Fruit fly (Drosophila melanogaster) whole organism, embryonic: ENCODE data around the gene CG16719.
A peak's percentile ranks its signal among the peaks of the same experiment; 100 is the strongest.

Experiments
- BtbVII ChIP-seq: fragments of 200-800 bp; sonication (Bioruptor generic); optimal IDR thresholded peaks from 3 replicates; lab custom pipeline; 2017; ENCODE audit warnings: missing biosample characterization, mild to moderate bottlenecking, missing genetic modification characterization
- CG10147 ChIP-seq: fragments of 200-800 bp; sonication (Bioruptor generic); optimal IDR thresholded peaks from 2 replicates; lab custom pipeline; 2019; ENCODE audit warnings: missing biosample characterization, mild to moderate bottlenecking, missing genetic modification characterization, moderate library complexity
- CG11085 ChIP-seq: fragments of 200-800 bp; sonication (Bioruptor generic); IDR thresholded peaks from 2 replicates; pipeline ENCODE4 v1.3.6; 2022; ENCODE audit warnings: missing biosample characterization, missing genetic modification characterization
- CG11247 ChIP-seq: fragments of 200-800 bp; sonication (Bioruptor generic); IDR thresholded peaks from 2 replicates; pipeline ENCODE4 v1.3.6; 2022; ENCODE audit warnings: missing biosample characterization, missing genetic modification characterization
- CG13424 ChIP-seq: fragments of 200-800 bp; sonication (Bioruptor generic); optimal IDR thresholded peaks from 2 replicates; lab custom pipeline; 2019; ENCODE audit warnings: missing biosample characterization, mild to moderate bottlenecking, missing genetic modification characterization, moderate library complexity
- CG14441 ChIP-seq: fragments of 200-800 bp; sonication (Bioruptor generic); IDR thresholded peaks from 2 replicates; pipeline ENCODE4 v1.3.6; 2022; ENCODE audit warnings: missing biosample characterization, missing genetic modification characterization
- CG15011 ChIP-seq: fragments of 200-800 bp; sonication (Bioruptor generic); optimal IDR thresholded peaks from 3 replicates; lab custom pipeline; 2018; ENCODE audit warnings: missing biosample characterization, mild to moderate bottlenecking, missing genetic modification characterization
- CG15269 ChIP-seq: fragments of 200-800 bp; sonication (Bioruptor generic); optimal IDR thresholded peaks from 2 replicates; lab custom pipeline; 2018; ENCODE audit warnings: missing biosample characterization, mild to moderate bottlenecking, missing genetic modification characterization, moderate library complexity
- CG15479 ChIP-seq: fragments of 200-800 bp; sonication (Bioruptor generic); optimal IDR thresholded peaks from 3 replicates; lab custom pipeline; 2019; ENCODE audit warnings: missing biosample characterization, mild to moderate bottlenecking, missing genetic modification characterization, moderate library complexity
- CG1602 ChIP-seq: fragments of 200-800 bp; sonication (Bioruptor generic); optimal IDR thresholded peaks from 3 replicates; lab custom pipeline; 2016; ENCODE audit warnings: missing biosample characterization, missing genetic modification characterization
- CG17568 ChIP-seq: fragments of 200-800 bp; sonication (Bioruptor generic); optimal IDR thresholded peaks from 2 replicates; lab custom pipeline; 2018; ENCODE audit warnings: missing biosample characterization, mild to moderate bottlenecking, missing genetic modification characterization, moderate library complexity
- CG17802 ChIP-seq: fragments of 200-800 bp; sonication (Bioruptor generic); optimal IDR thresholded peaks from 2 replicates; lab custom pipeline; 2018; ENCODE audit warnings: missing biosample characterization, mild to moderate bottlenecking, missing genetic modification characterization, moderate library complexity
- CG2129 ChIP-seq: fragments of 200-800 bp; sonication (Bioruptor generic); IDR thresholded peaks from 2 replicates; pipeline ENCODE4 v1.3.6; 2022; ENCODE audit warnings: missing biosample characterization, missing genetic modification characterization; ENCODE audit not compliant: partially characterized antibody
- CG6175 ChIP-seq: fragments of 200-800 bp; sonication (Bioruptor generic); IDR thresholded peaks from 3 replicates; pipeline ENCODE4 v1.3.6; 2022; ENCODE audit warnings: missing biosample characterization, missing genetic modification characterization
- CG6272 ChIP-seq: fragments of 200-800 bp; sonication (Bioruptor generic); IDR thresholded peaks from 2 replicates; pipeline ENCODE4 v1.3.6; 2022; ENCODE audit warnings: missing biosample characterization, missing genetic modification characterization
- CG9727 ChIP-seq: fragments of 200-800 bp; sonication (Bioruptor generic); optimal IDR thresholded peaks from 3 replicates; lab custom pipeline; 2017; ENCODE audit warnings: missing biosample characterization, mild to moderate bottlenecking, missing genetic modification characterization
- CG9932 ChIP-seq: fragments of 200-800 bp; sonication (Bioruptor generic); IDR thresholded peaks from 2 replicates; pipeline ENCODE4 v1.3.6; 2022; ENCODE audit warnings: missing biosample characterization, missing genetic modification characterization
- Dek ChIP-seq: fragments of 200-800 bp; sonication (Bioruptor generic); optimal IDR thresholded peaks from 3 replicates; lab custom pipeline; 2019; ENCODE audit warnings: missing biosample characterization, mild to moderate bottlenecking, missing genetic modification characterization, moderate library complexity
- Dip2 ChIP-seq: fragments of 200-800 bp; sonication (Bioruptor generic); IDR thresholded peaks from 2 replicates; pipeline ENCODE4 v1.3.6; 2022; ENCODE audit warnings: missing biosample characterization, missing genetic modification characterization
- HLH4C ChIP-seq: fragments of 200-800 bp; sonication (Bioruptor generic); IDR thresholded peaks from 3 replicates; pipeline ENCODE4 v1.3.6; 2022; ENCODE audit warnings: missing biosample characterization, missing genetic modification characterization; ENCODE audit not compliant: partially characterized antibody
- Hsf ChIP-seq: fragments of 200-800 bp; sonication (Bioruptor generic); optimal IDR thresholded peaks from 3 replicates; lab custom pipeline; 2016; ENCODE audit warnings: missing biosample characterization, missing genetic modification characterization
- NC2β ChIP-seq: fragments of 200-800 bp; sonication (Bioruptor generic); optimal IDR thresholded peaks from 2 replicates; lab custom pipeline; 2016; ENCODE audit warnings: missing biosample characterization, missing genetic modification characterization
- Nf-YB ChIP-seq: fragments of 200-800 bp; sonication (Bioruptor generic); optimal IDR thresholded peaks from 3 replicates; lab custom pipeline; 2019; ENCODE audit warnings: missing biosample characterization, mild to moderate bottlenecking, missing genetic modification characterization, moderate library complexity
- Oaz ChIP-seq: fragments of 200-800 bp; sonication (Bioruptor generic); IDR thresholded peaks from 2 replicates; pipeline ENCODE4 v1.3.6; 2022; ENCODE audit warnings: missing biosample characterization, missing genetic modification characterization
- Sry-β ChIP-seq: fragments of 200-800 bp; sonication (Bioruptor generic); optimal IDR thresholded peaks from 2 replicates; lab custom pipeline; 2018; ENCODE audit warnings: missing biosample characterization, mild to moderate bottlenecking, missing genetic modification characterization, moderate library complexity
- Stat92E ChIP-seq, 3 experiments: fragments of >200 bp in 2 of 3; fragments of 200-800 bp in 1 of 3; sonication (Bioruptor generic) in 1 of 3; optimal IDR thresholded peaks; 2 replicates each; lab custom pipeline; 2017 to 2019; ENCODE audit warnings: missing biosample characterization in 3 of 3, missing genetic modification characterization in 3 of 3, mild to moderate bottlenecking in 1 of 3, moderate library complexity in 1 of 3
- Trl ChIP-seq, 3 experiments: fragments of >200 bp in 2 of 3; fragments of 200-800 bp in 1 of 3; sonication (Bioruptor generic) in 1 of 3; optimal IDR thresholded peaks; 2 replicates in 1 of 3; 3 replicates in 2 of 3; lab custom pipeline; 2016 to 2017; ENCODE audit warnings: missing biosample characterization in 1 of 3, missing genetic modification characterization in 1 of 3
- aop ChIP-seq: fragments of 200-800 bp; sonication (Bioruptor generic); IDR thresholded peaks from 2 replicates; pipeline ENCODE4 v1.3.6; 2022; ENCODE audit warnings: missing biosample characterization, missing genetic modification characterization
- crol ChIP-seq: fragments of 200-800 bp; sonication (Bioruptor generic); IDR thresholded peaks from 2 replicates; pipeline ENCODE4 v1.3.6; 2022; ENCODE audit warnings: missing biosample characterization, missing genetic modification characterization
- dimm ChIP-seq: fragments of 200-800 bp; sonication (Bioruptor generic); IDR thresholded peaks from 2 replicates; pipeline ENCODE4 v1.3.6; 2022; ENCODE audit warnings: missing biosample characterization, missing genetic modification characterization
- dmrt99B ChIP-seq: fragments of 200-800 bp; sonication (Bioruptor generic); optimal IDR thresholded peaks from 2 replicates; lab custom pipeline; 2018; ENCODE audit warnings: missing biosample characterization, mild to moderate bottlenecking, missing genetic modification characterization, moderate library complexity
- esg ChIP-seq: fragments of 200-800 bp; sonication (Bioruptor generic); conservative IDR thresholded peaks from 2 replicates; pipeline ENCODE4 v1.3.6; 2022; ENCODE audit warnings: missing biosample characterization, missing genetic modification characterization
- fd96Cb ChIP-seq: fragments of 200-800 bp; sonication (Bioruptor generic); optimal IDR thresholded peaks from 2 replicates; lab custom pipeline; 2018; ENCODE audit warnings: missing biosample characterization, mild to moderate bottlenecking, missing genetic modification characterization, moderate library complexity
- ftz-f1 ChIP-seq: fragments of 200-800 bp; sonication (Bioruptor generic); optimal IDR thresholded peaks from 2 replicates; lab custom pipeline; 2016; ENCODE audit warnings: missing biosample characterization, missing genetic modification characterization
- fu2 ChIP-seq: fragments of 200-800 bp; sonication (Bioruptor generic); optimal IDR thresholded peaks from 2 replicates; lab custom pipeline; 2016; ENCODE audit warnings: missing biosample characterization, missing genetic modification characterization
- ind ChIP-seq: fragments of 200-800 bp; sonication (Bioruptor generic); optimal IDR thresholded peaks from 3 replicates; lab custom pipeline; 2016; ENCODE audit warnings: missing biosample characterization, missing genetic modification characterization
- jigr1 ChIP-seq: fragments of 200-800 bp; sonication (Bioruptor generic); IDR thresholded peaks from 3 replicates; pipeline ENCODE4 v1.3.6; 2022; ENCODE audit warnings: missing biosample characterization, missing genetic modification characterization
- jing ChIP-seq: fragments of 200-800 bp; sonication (Bioruptor generic); optimal IDR thresholded peaks from 2 replicates; lab custom pipeline; 2018; ENCODE audit warnings: missing biosample characterization, mild to moderate bottlenecking, missing genetic modification characterization
- klu ChIP-seq: fragments of 200-800 bp; sonication (Bioruptor generic); IDR thresholded peaks from 2 replicates; pipeline ENCODE4 v1.3.6; 2022; ENCODE audit warnings: missing biosample characterization, missing genetic modification characterization
- lmd ChIP-seq: fragments of 200-800 bp; sonication (Bioruptor generic); IDR thresholded peaks from 2 replicates; pipeline ENCODE4 v1.3.6; 2022; ENCODE audit warnings: missing biosample characterization, missing genetic modification characterization
- nerfin-1 ChIP-seq: fragments of 200-800 bp; sonication (Bioruptor generic); optimal IDR thresholded peaks from 3 replicates; lab custom pipeline; 2019; ENCODE audit warnings: missing biosample characterization, mild to moderate bottlenecking, missing genetic modification characterization, moderate library complexity
- odd ChIP-seq: fragments of 200-800 bp; sonication (Bioruptor generic); optimal IDR thresholded peaks from 2 replicates; lab custom pipeline; 2017; ENCODE audit warnings: missing biosample characterization, mild to moderate bottlenecking, missing genetic modification characterization
- pan ChIP-seq, 4 experiments: fragments of >200 bp in 3 of 4; fragments of 200-800 bp in 1 of 4; sonication (Bioruptor generic) in 1 of 4; optimal IDR thresholded peaks in 3 of 4; IDR thresholded peaks in 1 of 4; 2 replicates each; pipeline versions ENCODE4 v1.3.6 to Lab custom; 2017 to 2022; ENCODE audit warnings: missing biosample characterization in 2 of 4, missing genetic modification characterization in 2 of 4, mixed read lengths in 1 of 4
- sd ChIP-seq: fragments of 200-800 bp; sonication (Bioruptor generic); optimal IDR thresholded peaks from 3 replicates; lab custom pipeline; 2018; ENCODE audit warnings: missing biosample characterization, mild to moderate bottlenecking, missing genetic modification characterization, moderate library complexity
- slbo ChIP-seq: fragments of 200-800 bp; sonication (Bioruptor generic); IDR thresholded peaks from 2 replicates; pipeline ENCODE4 v1.3.6; 2022; ENCODE audit warnings: missing biosample characterization, missing genetic modification characterization
- slp2 ChIP-seq: fragments of 200-800 bp; sonication (Bioruptor generic); optimal IDR thresholded peaks from 2 replicates; lab custom pipeline; 2016; ENCODE audit warnings: missing biosample characterization, missing genetic modification characterization
- ssp ChIP-seq: fragments of 200-800 bp; sonication (Bioruptor generic); IDR thresholded peaks from 2 replicates; pipeline ENCODE4 v1.3.6; 2022; ENCODE audit warnings: missing biosample characterization, missing genetic modification characterization
- stwl ChIP-seq: fragments of 200-800 bp; sonication (Bioruptor generic); optimal IDR thresholded peaks from 3 replicates; lab custom pipeline; 2018; ENCODE audit warnings: missing biosample characterization, mild to moderate bottlenecking, missing genetic modification characterization, moderate library complexity
- tap ChIP-seq: fragments of 200-800 bp; optimal IDR thresholded peaks from 3 replicates; lab custom pipeline; 2019; ENCODE audit warnings: missing biosample characterization, mild to moderate bottlenecking, missing genetic modification characterization, moderate library complexity
- tin ChIP-seq: fragments of 200-800 bp; sonication (Bioruptor generic); optimal IDR thresholded peaks from 3 replicates; lab custom pipeline; 2016; ENCODE audit warnings: missing biosample characterization, missing genetic modification characterization
- yki ChIP-seq: fragments of >200 bp; optimal IDR thresholded peaks from 3 replicates; lab custom pipeline; 2018

CG16719 gene

DNA sequence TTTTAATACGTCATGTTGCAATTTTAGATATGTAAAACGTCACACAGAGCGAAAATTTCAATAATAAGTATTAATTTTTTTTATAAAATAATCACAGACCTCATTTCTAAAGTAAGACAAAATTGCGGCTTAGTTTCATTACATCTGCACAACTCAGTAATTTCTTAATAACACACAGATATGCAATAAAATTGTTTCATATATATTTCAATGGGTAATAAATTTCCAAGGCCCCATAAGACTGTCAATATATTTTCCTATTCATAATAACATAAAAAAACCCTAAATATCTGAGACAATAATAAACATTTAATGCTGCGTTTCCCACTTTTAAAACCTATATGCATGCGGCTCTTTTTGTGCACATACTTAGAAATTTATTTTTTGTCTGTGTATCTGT lies 10.7 kb downstream of the CG16719 start (continued):
- TF ChIP-seq CG11085 (GFP tag; lab: Robert Waterston, UW) = no peak
- no peak for TF ChIP-seq dimm (GFP tag; lab: Robert Waterston, UW)
- no peak for TF ChIP-seq aop (GFP tag; lab: Robert Waterston, UW)
- TF ChIP-seq fu2 (GFP tag; lab: Kevin White, UChicago) = no peak
- no peak for TF ChIP-seq Hsf
- TF ChIP-seq fd96Cb (tag; lab: Kevin White, UChicago) = no peak
- no peak for TF ChIP-seq crol (GFP tag; lab: Robert Waterston, UW)
- TF ChIP-seq CG15479 (GFP tag; lab: Kevin White, UChicago) = no peak
- no peak for TF ChIP-seq Dip2
- TF ChIP-seq dmrt99B (tag; lab: Kevin White, UChicago) = peak; percentile 66
- no peak for TF ChIP-seq HLH4C (GFP tag; lab: Robert Waterston, UW)
- peak; percentile 21; the same call in 1 of the 2 replicates for TF ChIP-seq lmd
- no peak for TF ChIP-seq pan (optimal IDR thresholded peaks at IDR 0.05; lab: Kevin White, UChicago)
- no peak for TF ChIP-seq pan (GFP tag; optimal IDR thresholded peaks at IDR 0.05 in 1 of 2, IDR thresholded peaks at IDR 0.05 in 1 of 2)
- no peak for TF ChIP-seq CG9932 (GFP tag; lab: Robert Waterston, UW)
- TF ChIP-seq NC2β (GFP tag; lab: Kevin White, UChicago) = no peak
- TF ChIP-seq Trl (optimal IDR thresholded peaks at IDR 0.05; lab: Kevin White, UChicago) = no peak
- TF ChIP-seq Trl (GFP tag; optimal IDR thresholded peaks at IDR 0.05; lab: Kevin White, UChicago) = no peak
- TF ChIP-seq jing = no peak
- TF ChIP-seq CG10147 (GFP tag; lab: Kevin White, UChicago) = no peak
- TF ChIP-seq ftz-f1 (GFP tag; lab: Kevin White, UChicago) = no peak
- TF ChIP-seq esg = 0 out of 2 replicates have a peak, but pooled peaks have one; percentile 14
- TF ChIP-seq nerfin-1 (tag; lab: Kevin White, UChicago) = peak; percentile 10
- peak; percentile 17; the same call in 1 of the 2 replicates for TF ChIP-seq slbo (GFP tag; lab: Robert Waterston, UW)
- TF ChIP-seq Dek (tag; lab: Kevin White, UChicago) = no peak
- TF ChIP-seq sd (tag; lab: Kevin White, UChicago) = peak; percentile 5
- no peak for TF ChIP-seq stwl (tag; lab: Kevin White, UChicago)
- TF ChIP-seq Stat92E (GFP tag; optimal IDR thresholded peaks at IDR 0.05; lab: Kevin White, UChicago) = no peak
- no peak for TF ChIP-seq klu
- TF ChIP-seq CG9727 (GFP tag; lab: Kevin White, UChicago) = peak; percentile 26
- no peak for TF ChIP-seq CG11247 (GFP tag; lab: Robert Waterston, UW)
- TF ChIP-seq tap = peak; percentile 6
- TF ChIP-seq Sry-β (GFP tag; lab: Kevin White, UChicago) = no peak
- no peak for TF ChIP-seq jigr1
- TF ChIP-seq CG15011 (GFP tag; lab: Kevin White, UChicago) = peak; percentile 31
- no peak for TF ChIP-seq CG6175 (GFP tag; lab: Robert Waterston, UW)
- TF ChIP-seq CG1602 (GFP tag; lab: Kevin White, UChicago) = peak; percentile 17
- TF ChIP-seq CG15269 (tag; lab: Kevin White, UChicago) = peak; percentile 67
- TF ChIP-seq CG13424 (tag; lab: Kevin White, UChicago) = peak; percentile 56
- no peak for TF ChIP-seq odd (GFP tag; lab: Kevin White, UChicago)
- no peak for TF ChIP-seq ind (GFP tag; lab: Kevin White, UChicago)
- TF ChIP-seq CG2129 = no peak
- no peak for TF ChIP-seq slp2 (GFP tag; lab: Kevin White, UChicago)
- TF ChIP-seq Nf-YB (GFP tag; lab: Kevin White, UChicago) = peak; percentile 2
- TF ChIP-seq CG6272 (GFP tag; lab: Robert Waterston, UW) = 0 out of 2 replicates have a peak, but pooled peaks have one; percentile 16
- no peak for TF ChIP-seq CG17568 (GFP tag; lab: Kevin White, UChicago)
- no peak for TF ChIP-seq ssp (GFP tag; lab: Robert Waterston, UW)
- no peak for TF ChIP-seq yki (lab: Kevin White, UChicago)
- TF ChIP-seq Oaz (GFP tag; lab: Robert Waterston, UW) = no peak
- TF ChIP-seq CG17802 = no peak
- no peak for TF ChIP-seq CG14441 (GFP tag; lab: Robert Waterston, UW)
- no peak for TF ChIP-seq tin
- no peak for TF ChIP-seq BtbVII (GFP tag; lab: Kevin White, UChicago)
